Worm (Caenorhabditis elegans) whole organism, mixed stage, embryonic: ENCODE results near the gene C03B1.13.

ENCODE experiments used
- M03D4.4 ChIP-seq: sonication (generic microtip); optimal IDR thresholded peaks from 2 replicates; lab custom pipeline; 2017; ENCODE audit warnings: mild to moderate bottlenecking, missing genetic modification characterization, missing compliant biosample characterization
- bed-3 ChIP-seq: fragments of 200-800 bp; sonication (Bioruptor generic); optimal IDR thresholded peaks from 3 replicates; lab custom pipeline; 2018; ENCODE audit warnings: mild to moderate bottlenecking, missing genetic modification characterization, moderate library complexity, missing compliant biosample characterization
- blmp-1 ChIP-seq: fragments of 150-350 bp; optimal IDR thresholded peaks from 2 replicates; lab custom pipeline; 2014; ENCODE audit warnings: missing biosample characterization, missing genetic modification characterization
- ceh-39 ChIP-seq: fragments of 150-350 bp; optimal IDR thresholded peaks from 2 replicates; lab custom pipeline; 2014; ENCODE audit warnings: missing biosample characterization, missing genetic modification characterization
- ceh-43 ChIP-seq: fragments of 200-800 bp; sonication (Bioruptor generic); optimal IDR thresholded peaks from 2 replicates; lab custom pipeline; 2018; ENCODE audit warnings: mild to moderate bottlenecking, missing genetic modification characterization, moderate library complexity, missing compliant biosample characterization
- ceh-83 ChIP-seq: fragments of 200-800 bp; sonication (Bioruptor generic); optimal IDR thresholded peaks from 2 replicates; lab custom pipeline; 2018; ENCODE audit warnings: mild to moderate bottlenecking, missing genetic modification characterization, missing compliant biosample characterization
- ces-1 ChIP-seq: fragments of 150-350 bp; optimal IDR thresholded peaks from 2 replicates; lab custom pipeline; 2014; ENCODE audit warnings: missing biosample characterization, missing genetic modification reagents, missing genetic modification characterization
- cnd-1 ChIP-seq: fragments of 200-800 bp; sonication (Bioruptor generic); optimal IDR thresholded peaks from 2 replicates; lab custom pipeline; 2018; ENCODE audit warnings: mild to moderate bottlenecking, missing genetic modification characterization, missing compliant biosample characterization
- drap-1 ChIP-seq: fragments of 200-800 bp; sonication (Bioruptor generic); optimal IDR thresholded peaks from 3 replicates; lab custom pipeline; 2018; ENCODE audit warnings: mild to moderate bottlenecking, missing genetic modification characterization, missing compliant biosample characterization
- elt-1 ChIP-seq: sonication (generic microtip); optimal IDR thresholded peaks from 2 replicates; lab custom pipeline; 2017; ENCODE audit warnings: missing genetic modification characterization, mild to moderate bottlenecking, missing compliant biosample characterization, antibody characterized with exemption, moderate library complexity, borderline replicate concordance; ENCODE audit not compliant: insufficient read depth
- elt-3 ChIP-seq: fragments of 150-350 bp; optimal IDR thresholded peaks from 2 replicates; lab custom pipeline; 2014; ENCODE audit warnings: missing biosample characterization, missing genetic modification characterization
- flh-1 ChIP-seq: fragments of 200-800 bp; sonication (Bioruptor generic); optimal IDR thresholded peaks from 2 replicates; lab custom pipeline; 2018; ENCODE audit warnings: mild to moderate bottlenecking, missing genetic modification characterization, moderate library complexity, missing compliant biosample characterization
- ham-2 ChIP-seq: fragments of 200-800 bp; sonication (Bioruptor generic); optimal IDR thresholded peaks from 2 replicates; lab custom pipeline; 2018; ENCODE audit warnings: mild to moderate bottlenecking, missing genetic modification characterization, missing compliant biosample characterization
- hlh-1 ChIP-seq: fragments of 150-350 bp; optimal IDR thresholded peaks from 2 replicates; lab custom pipeline; 2014; ENCODE audit warnings: missing biosample characterization, missing genetic modification reagents, missing genetic modification characterization
- lin-13 ChIP-seq: fragments of 150-350 bp; optimal IDR thresholded peaks from 2 replicates; lab custom pipeline; 2014; ENCODE audit warnings: missing biosample characterization, missing genetic modification characterization
- lin-32 ChIP-seq: fragments of 200-800 bp; sonication (Bioruptor generic); optimal IDR thresholded peaks from 2 replicates; lab custom pipeline; 2018; ENCODE audit warnings: mild to moderate bottlenecking, missing genetic modification characterization, missing compliant biosample characterization
- lsy-2 ChIP-seq: fragments of 150-350 bp; optimal IDR thresholded peaks from 2 replicates; lab custom pipeline; 2014; ENCODE audit warnings: missing biosample characterization, missing genetic modification characterization
- mab-5 ChIP-seq: fragments of 150-350 bp; optimal IDR thresholded peaks from 2 replicates; lab custom pipeline; 2014; ENCODE audit warnings: missing biosample characterization, missing genetic modification characterization
- mep-1 ChIP-seq: fragments of 150-350 bp; optimal IDR thresholded peaks from 2 replicates; lab custom pipeline; 2017; ENCODE audit warnings: missing biosample characterization, missing genetic modification reagents, missing genetic modification characterization, inconsistent platforms
- mls-2 ChIP-seq: sonication (generic microtip); optimal IDR thresholded peaks from 2 replicates; lab custom pipeline; 2016; ENCODE audit warnings: mild to moderate bottlenecking, missing genetic modification characterization, moderate library complexity, missing compliant biosample characterization
- nhr-12 ChIP-seq: fragments of 150-350 bp; optimal IDR thresholded peaks from 2 replicates; lab custom pipeline; 2014; ENCODE audit warnings: missing biosample characterization, missing genetic modification characterization
- nhr-2 ChIP-seq: fragments of 150-350 bp; optimal IDR thresholded peaks from 2 replicates; lab custom pipeline; 2014; ENCODE audit warnings: missing biosample characterization, missing genetic modification characterization
- nhr-237 ChIP-seq: fragments of 150-350 bp; optimal IDR thresholded peaks from 2 replicates; lab custom pipeline; 2014; ENCODE audit warnings: missing biosample characterization, missing genetic modification characterization
- nhr-28 ChIP-seq: fragments of 150-350 bp; optimal IDR thresholded peaks from 2 replicates; lab custom pipeline; 2014; ENCODE audit warnings: missing biosample characterization, missing genetic modification characterization
- nhr-76 ChIP-seq: sonication (generic microtip); optimal IDR thresholded peaks from 2 replicates; lab custom pipeline; 2017; ENCODE audit warnings: missing biosample characterization, missing genetic modification characterization
- pha-4 ChIP-seq: fragments of 150-350 bp; optimal IDR thresholded peaks from 2 replicates; lab custom pipeline; 2018; ENCODE audit warnings: missing biosample characterization, missing genetic modification reagents, missing genetic modification characterization
- sem-2 ChIP-seq: fragments of 200-800 bp; sonication (Bioruptor generic); optimal IDR thresholded peaks from 2 replicates; lab custom pipeline; 2018; ENCODE audit warnings: mild to moderate bottlenecking, missing genetic modification characterization, missing compliant biosample characterization
- snpc-4 ChIP-seq: fragments of 150-350 bp; optimal IDR thresholded peaks from 2 replicates; lab custom pipeline; 2014; ENCODE audit warnings: missing biosample characterization, missing genetic modification characterization
- sptf-1 ChIP-seq: sonication (generic microtip); optimal IDR thresholded peaks from 2 replicates; lab custom pipeline; 2017; ENCODE audit warnings: mild to moderate bottlenecking, missing genetic modification characterization, moderate library complexity, missing compliant biosample characterization
- tbx-8 ChIP-seq: fragments of 200-800 bp; sonication (Bioruptor generic); optimal IDR thresholded peaks from 2 replicates; lab custom pipeline; 2018; ENCODE audit warnings: mild to moderate bottlenecking, missing genetic modification characterization, moderate library complexity, missing compliant biosample characterization
- unc-120 ChIP-seq: sonication (generic microtip); optimal IDR thresholded peaks from 2 replicates; lab custom pipeline; 2017; ENCODE audit warnings: missing genetic modification characterization, missing compliant biosample characterization; ENCODE audit not compliant: poor library complexity, severe bottlenecking
- unc-39 ChIP-seq: fragments of 150-350 bp; optimal IDR thresholded peaks from 2 replicates; lab custom pipeline; 2014; ENCODE audit warnings: missing biosample characterization, missing genetic modification characterization
- unc-62 ChIP-seq: fragments of 150-350 bp; optimal IDR thresholded peaks from 2 replicates; lab custom pipeline; 2014; ENCODE audit warnings: missing biosample characterization, missing genetic modification reagents, missing genetic modification characterization
- zip-8 ChIP-seq: fragments of 150-350 bp; optimal IDR thresholded peaks from 2 replicates; lab custom pipeline; 2014; ENCODE audit warnings: missing biosample characterization, missing genetic modification characterization
- ztf-11 ChIP-seq: fragments of 150-350 bp; optimal IDR thresholded peaks from 2 replicates; lab custom pipeline; 2014; ENCODE audit warnings: missing biosample characterization, missing genetic modification characterization

The C03B1.13 gene

ce11 chrX:6292812-6293211, 45.0 kb downstream of the C03B1.13 start, which contains the start of gene mom-1:
Gene mom-1 (plus strand): TSS chrX:6293112.
- peak; percentile 57 for TF ChIP-seq hlh-1 (tag; lab: Kevin White, UChicago)
- no peak for TF ChIP-seq unc-62
- TF ChIP-seq cnd-1 (tag; lab: Kevin White, UChicago): no peak
- peak; percentile 7 for TF ChIP-seq nhr-2 (tag; lab: Kevin White, UChicago)

- TF ChIP-seq nhr-237 (tag; lab: Kevin White, UChicago) (peak; percentile 32), ces-1 (GFP tag; lab: Kevin White, UChicago) (peak; percentile 20), drap-1 (GFP tag; lab: Kevin White, UChicago) (peak; percentile 94), lin-32 (GFP tag; lab: Kevin White, UChicago) (peak; percentile 87), flh-1 (GFP tag; lab: Kevin White, UChicago) (peak; percentile 79), unc-62 (peak; percentile 41), tbx-8 (GFP tag; lab: Kevin White, UChicago) (peak; percentile 86), nhr-2 (tag; lab: Kevin White, UChicago) (peak; percentile 19), M03D4.4 (tag; lab: Kevin White, UChicago) (peak; percentile 95), hlh-1 (tag; lab: Kevin White, UChicago) (peak; percentile 4), lsy-2 (tag; lab: Kevin White, UChicago) (peak; percentile 57), elt-1 (tag; lab: Kevin White, UChicago) (peak; percentile 47), lin-13 (tag; lab: Kevin White, UChicago) (peak; percentile 29), ham-2 (GFP tag; lab: Kevin White, UChicago) (peak; percentile 88), ztf-11 (no peak), mab-5 (tag; lab: Kevin White, UChicago) (peak; percentile 51), blmp-1 (tag; lab: Kevin White, UChicago) (no peak), unc-120 (tag; lab: Kevin White, UChicago) (peak; percentile 95), zip-8 (no peak), ceh-39 (tag; lab: Kevin White, UChicago) (peak; percentile 0), mls-2 (tag; lab: Kevin White, UChicago) (peak; percentile 96), snpc-4 (tag; lab: Kevin White, UChicago) (no peak), unc-39 (no peak), ceh-43 (peak; percentile 90), sem-2 (GFP tag; lab: Kevin White, UChicago) (peak; percentile 89), nhr-28 (tag; lab: Kevin White, UChicago) (no peak), bed-3 (GFP tag; lab: Kevin White, UChicago) (peak; percentile 89), mep-1 (tag; lab: Kevin White, UChicago) (peak; percentile 11), elt-3 (tag; lab: Kevin White, UChicago) (no peak), sptf-1 (tag; lab: Kevin White, UChicago) (peak; percentile 97), nhr-12 (tag; lab: Kevin White, UChicago) (no peak), ceh-83 (GFP tag; lab: Kevin White, UChicago) (peak; percentile 95), cnd-1 (tag; lab: Kevin White, UChicago) (peak; percentile 94), nhr-76 (tag; lab: Kevin White, UChicago) (no peak), pha-4 (tag; lab: Kevin White, UChicago) (peak; percentile 46)
Measured at ce11 chrX:6292143-6292542, 45.7 kb downstream of the C03B1.13 start.

ce11 chrX:6291632-6292031, 46.2 kb downstream of the C03B1.13 start, which contains the start of gene lev-9:
Gene lev-9 (minus strand): TSS chrX:6291732.
- TF ChIP-seq zip-8 (no peak), hlh-1 (tag; lab: Kevin White, UChicago) (peak; percentile 56)

- no peak for TF ChIP-seq zip-8
- TF ChIP-seq, all 35 proteins: peak for 0
Measured at ce11 chrX:6289038-6289437, 48.8 kb downstream of the C03B1.13 start.
